Fruit fly (Drosophila melanogaster) whole organism, embryonic: ENCODE data around the gene Arl4.

Source experiments
- ATbp ChIP-seq: fragments of 200-800 bp; sonication (Bioruptor generic); optimal IDR thresholded peaks from 2 replicates; lab custom pipeline; 2017; ENCODE audit warnings: missing biosample characterization, mild to moderate bottlenecking, missing genetic modification characterization, missing genetic modification reagents
- Asciz ChIP-seq: fragments of 200-800 bp; sonication (Bioruptor generic); optimal IDR thresholded peaks from 2 replicates; lab custom pipeline; 2017; ENCODE audit warnings: missing biosample characterization, mild to moderate bottlenecking, missing genetic modification characterization, missing genetic modification reagents
- CG1024 ChIP-seq: fragments of 200-800 bp; sonication (Bioruptor generic); IDR thresholded peaks from 2 replicates; pipeline ENCODE4 v1.3.6; 2022; ENCODE audit warnings: missing biosample characterization, missing genetic modification characterization
- CG10267 ChIP-seq: fragments of 200-800 bp; sonication (Bioruptor generic); optimal IDR thresholded peaks from 2 replicates; lab custom pipeline; 2018; ENCODE audit warnings: missing biosample characterization, mild to moderate bottlenecking, missing genetic modification characterization, moderate library complexity
- CG10366 ChIP-seq: fragments of 200-800 bp; sonication (Bioruptor generic); IDR thresholded peaks from 2 replicates; pipeline ENCODE4 v1.3.6; 2022; ENCODE audit warnings: missing biosample characterization, missing genetic modification characterization
- CG11247 ChIP-seq: fragments of 200-800 bp; sonication (Bioruptor generic); IDR thresholded peaks from 2 replicates; pipeline ENCODE4 v1.3.6; 2022; ENCODE audit warnings: missing biosample characterization, missing genetic modification characterization
- CG11723 ChIP-seq: fragments of 200-800 bp; sonication (Bioruptor generic); optimal IDR thresholded peaks from 2 replicates; lab custom pipeline; 2017; ENCODE audit warnings: missing biosample characterization, mild to moderate bottlenecking, missing genetic modification characterization
- CG12104 ChIP-seq: fragments of 200-800 bp; sonication (Bioruptor generic); optimal IDR thresholded peaks from 3 replicates; lab custom pipeline; 2016; ENCODE audit warnings: missing biosample characterization, missing genetic modification characterization
- CG13424 ChIP-seq: fragments of 200-800 bp; sonication (Bioruptor generic); optimal IDR thresholded peaks from 2 replicates; lab custom pipeline; 2019; ENCODE audit warnings: missing biosample characterization, mild to moderate bottlenecking, missing genetic modification characterization, moderate library complexity
- CG14441 ChIP-seq: fragments of 200-800 bp; sonication (Bioruptor generic); IDR thresholded peaks from 2 replicates; pipeline ENCODE4 v1.3.6; 2022; ENCODE audit warnings: missing biosample characterization, missing genetic modification characterization
- CG16779 ChIP-seq: fragments of 200-800 bp; sonication (Bioruptor generic); IDR thresholded peaks from 2 replicates; pipeline ENCODE4 v1.3.6; 2022; ENCODE audit warnings: missing biosample characterization, missing genetic modification characterization
- CG16813 ChIP-seq: fragments of 200-800 bp; sonication (Bioruptor generic); IDR thresholded peaks from 3 replicates; pipeline ENCODE4 v1.3.6; 2022; ENCODE audit warnings: missing biosample characterization, missing genetic modification characterization; ENCODE audit not compliant: partially characterized antibody
- CG2120 ChIP-seq: fragments of 200-800 bp; sonication (Bioruptor generic); optimal IDR thresholded peaks from 3 replicates; lab custom pipeline; 2016; ENCODE audit warnings: missing biosample characterization, missing genetic modification characterization
- CG2678 ChIP-seq: fragments of 200-800 bp; sonication (Bioruptor generic); optimal IDR thresholded peaks from 3 replicates; lab custom pipeline; 2019; ENCODE audit warnings: missing biosample characterization, mild to moderate bottlenecking, missing genetic modification characterization, moderate library complexity
- CG30020 ChIP-seq: fragments of 200-800 bp; optimal IDR thresholded peaks from 2 replicates; lab custom pipeline; 2019; ENCODE audit warnings: missing biosample characterization, mild to moderate bottlenecking, missing genetic modification characterization, moderate library complexity
- CG3163 ChIP-seq: fragments of 200-800 bp; sonication (Bioruptor generic); optimal IDR thresholded peaks from 3 replicates; lab custom pipeline; 2016; ENCODE audit warnings: missing biosample characterization, missing genetic modification characterization
- CG33213 ChIP-seq: fragments of 200-800 bp; sonication (Bioruptor generic); optimal IDR thresholded peaks from 3 replicates; lab custom pipeline; 2016; ENCODE audit warnings: missing biosample characterization, missing genetic modification characterization
- CG42726 ChIP-seq: fragments of 200-800 bp; sonication (Bioruptor generic); IDR thresholded peaks from 2 replicates; pipeline ENCODE4 v1.3.6; 2022; ENCODE audit warnings: missing biosample characterization, missing genetic modification characterization; ENCODE audit not compliant: partially characterized antibody
- CG6272 ChIP-seq: fragments of 200-800 bp; sonication (Bioruptor generic); IDR thresholded peaks from 2 replicates; pipeline ENCODE4 v1.3.6; 2022; ENCODE audit warnings: missing biosample characterization, missing genetic modification characterization
- CG6854 ChIP-seq: fragments of 200-800 bp; sonication (Bioruptor generic); optimal IDR thresholded peaks from 3 replicates; lab custom pipeline; 2017; ENCODE audit warnings: missing biosample characterization, mild to moderate bottlenecking, missing genetic modification characterization
- CG7963 ChIP-seq: fragments of 200-800 bp; sonication (Bioruptor generic); IDR thresholded peaks from 3 replicates; pipeline ENCODE4 v1.3.6; 2022; ENCODE audit warnings: missing biosample characterization, missing genetic modification characterization; ENCODE audit not compliant: partially characterized antibody
- CG8290 ChIP-seq, 3 experiments: fragments of 200-800 bp; sonication (Bioruptor generic); optimal IDR thresholded peaks; 2 replicates each; lab custom pipeline; 2016 to 2019; ENCODE audit warnings: missing biosample characterization in 3 of 3, missing genetic modification characterization in 3 of 3, mild to moderate bottlenecking in 2 of 3, moderate library complexity in 1 of 3
- CG8359 ChIP-seq: fragments of 200-800 bp; sonication (Bioruptor generic); optimal IDR thresholded peaks from 2 replicates; lab custom pipeline; 2017; ENCODE audit warnings: missing biosample characterization, mild to moderate bottlenecking, missing genetic modification characterization, borderline replicate concordance
- CG8765 ChIP-seq: fragments of 200-800 bp; sonication (Bioruptor generic); IDR thresholded peaks from 2 replicates; pipeline ENCODE4 v1.3.6; 2022; ENCODE audit warnings: missing biosample characterization, missing genetic modification characterization
- D19A ChIP-seq: fragments of 200-800 bp; optimal IDR thresholded peaks from 3 replicates; lab custom pipeline; 2019; ENCODE audit warnings: missing biosample characterization, mild to moderate bottlenecking, missing genetic modification characterization, moderate library complexity
- Dek ChIP-seq: fragments of 200-800 bp; sonication (Bioruptor generic); optimal IDR thresholded peaks from 3 replicates; lab custom pipeline; 2019; ENCODE audit warnings: missing biosample characterization, mild to moderate bottlenecking, missing genetic modification characterization, moderate library complexity
- Dfd ChIP-seq, 2 experiments: fragments of >200 bp; optimal IDR thresholded peaks; 2 replicates each; lab custom pipeline; 2017; ENCODE audit warnings: missing biosample characterization in 2 of 2, missing genetic modification characterization in 2 of 2
- Ets65A ChIP-seq: fragments of 200-800 bp; sonication (Bioruptor generic); peaks from one replicate; lab custom pipeline; 2016; ENCODE audit warnings: missing biosample characterization, missing genetic modification characterization
- Ets97D ChIP-seq: fragments of 200-800 bp; sonication (Bioruptor generic); optimal IDR thresholded peaks from 3 replicates; lab custom pipeline; 2016; ENCODE audit warnings: missing biosample characterization, missing genetic modification characterization
- Gug ChIP-seq: fragments of 200-800 bp; sonication (Bioruptor generic); IDR thresholded peaks from 4 replicates; pipeline ENCODE4 v1.3.6; 2022; ENCODE audit warnings: missing biosample characterization, missing genetic modification characterization
- Hr78 ChIP-seq, 2 experiments: fragments of 200-800 bp in 1 of 2; fragments of >200 bp in 1 of 2; sonication (Bioruptor generic) in 1 of 2; optimal IDR thresholded peaks; 2 replicates each; lab custom pipeline; 2017 to 2019; ENCODE audit warnings: missing biosample characterization in 2 of 2, missing genetic modification characterization in 2 of 2, mild to moderate bottlenecking in 1 of 2, moderate library complexity in 1 of 2
- Hsf ChIP-seq: fragments of 200-800 bp; sonication (Bioruptor generic); optimal IDR thresholded peaks from 3 replicates; lab custom pipeline; 2016; ENCODE audit warnings: missing biosample characterization, missing genetic modification characterization
- MESR4 ChIP-seq: fragments of 200-800 bp; sonication (Bioruptor generic); optimal IDR thresholded peaks from 2 replicates; lab custom pipeline; 2018; ENCODE audit warnings: missing biosample characterization, mild to moderate bottlenecking, missing genetic modification characterization, moderate library complexity
- NC2β ChIP-seq: fragments of 200-800 bp; sonication (Bioruptor generic); optimal IDR thresholded peaks from 2 replicates; lab custom pipeline; 2016; ENCODE audit warnings: missing biosample characterization, missing genetic modification characterization
- Nf-YB ChIP-seq: fragments of 200-800 bp; sonication (Bioruptor generic); optimal IDR thresholded peaks from 3 replicates; lab custom pipeline; 2019; ENCODE audit warnings: missing biosample characterization, mild to moderate bottlenecking, missing genetic modification characterization, moderate library complexity
- Usf ChIP-seq: fragments of 200-800 bp; sonication (Bioruptor generic); optimal IDR thresholded peaks from 2 replicates; lab custom pipeline; 2017; ENCODE audit warnings: missing genotype, missing biosample characterization, missing genetic modification characterization
- Xbp1 ChIP-seq: fragments of 200-800 bp; sonication (Bioruptor generic); optimal IDR thresholded peaks from 3 replicates; lab custom pipeline; 2016; ENCODE audit warnings: missing biosample characterization, mild to moderate bottlenecking, missing genetic modification characterization
- al ChIP-seq: fragments of 200-800 bp; sonication (Bioruptor generic); IDR thresholded peaks from 2 replicates; pipeline ENCODE4 v1.3.6; 2022; ENCODE audit warnings: missing biosample characterization, missing genetic modification characterization
- cato ChIP-seq: fragments of 200-800 bp; sonication (Bioruptor generic); optimal IDR thresholded peaks from 2 replicates; lab custom pipeline; 2016; ENCODE audit warnings: missing biosample characterization, missing genetic modification characterization, borderline replicate concordance
- chn ChIP-seq: fragments of 200-800 bp; sonication (Bioruptor generic); optimal IDR thresholded peaks from 2 replicates; lab custom pipeline; 2016; ENCODE audit warnings: missing biosample characterization, missing genetic modification characterization
- gt ChIP-seq: fragments of 200-800 bp; sonication (Bioruptor generic); IDR thresholded peaks from 2 replicates; pipeline ENCODE4 v1.3.6; 2022; ENCODE audit warnings: missing biosample characterization, missing genetic modification characterization
- klu ChIP-seq: fragments of 200-800 bp; sonication (Bioruptor generic); IDR thresholded peaks from 2 replicates; pipeline ENCODE4 v1.3.6; 2022; ENCODE audit warnings: missing biosample characterization, missing genetic modification characterization
- nau ChIP-seq: fragments of 200-800 bp; sonication (Bioruptor generic); optimal IDR thresholded peaks from 3 replicates; lab custom pipeline; 2017; ENCODE audit warnings: missing biosample characterization, mild to moderate bottlenecking, missing genetic modification characterization, missing genetic modification reagents
- pros ChIP-seq: fragments of 200-800 bp; sonication (Bioruptor generic); optimal IDR thresholded peaks from 3 replicates; lab custom pipeline; 2019; ENCODE audit warnings: missing biosample characterization, mild to moderate bottlenecking, missing genetic modification characterization, moderate library complexity
- pum ChIP-seq: fragments of 200-800 bp; sonication (Bioruptor generic); optimal IDR thresholded peaks from 2 replicates; lab custom pipeline; 2016; ENCODE audit warnings: missing biosample characterization, missing genetic modification characterization
- slp2 ChIP-seq: fragments of 200-800 bp; sonication (Bioruptor generic); optimal IDR thresholded peaks from 2 replicates; lab custom pipeline; 2016; ENCODE audit warnings: missing biosample characterization, missing genetic modification characterization
- unc-4 ChIP-seq: fragments of 200-800 bp; sonication (Bioruptor generic); IDR thresholded peaks from 2 replicates; pipeline ENCODE4 v1.3.6; 2022; ENCODE audit warnings: missing biosample characterization, missing genetic modification characterization; ENCODE audit not compliant: partially characterized antibody
- usp ChIP-seq: fragments of >200 bp; optimal IDR thresholded peaks from 2 replicates; lab custom pipeline; 2017; ENCODE audit warnings: missing biosample characterization, missing genetic modification characterization
- vvl ChIP-seq: fragments of 200-800 bp; sonication (Bioruptor generic); IDR thresholded peaks from 2 replicates; pipeline ENCODE4 v1.3.6; 2022; ENCODE audit warnings: missing biosample characterization, missing genetic modification characterization
- zen ChIP-seq: fragments of 200-800 bp; sonication (Bioruptor generic); optimal IDR thresholded peaks from 3 replicates; lab custom pipeline; 2018; ENCODE audit warnings: missing biosample characterization, mild to moderate bottlenecking, missing genetic modification characterization, moderate library complexity

The Arl4 gene

dm6 chr4:205671-206252 is 26.6 kb upstream of the Arl4 start, which contains the start of gene CG31998 (continued):
- TF ChIP-seq Nf-YB (no peak), CG11723 (GFP tag; lab: Kevin White, UChicago) (peak; percentile 98), usp (no peak), NC2β (GFP tag; lab: Kevin White, UChicago) (peak; percentile 42), Hsf (GFP tag; lab: Kevin White, UChicago) (peak; percentile 34), CG1024 (GFP tag; lab: Robert Waterston, UW) (peak; percentile 99), gt (GFP tag; lab: Robert Waterston, UW) (no peak), D19A (tag; lab: Kevin White, UChicago) (peak; percentile 16), CG16779 (GFP tag; lab: Robert Waterston, UW) (no peak), chn (no peak), CG13424 (tag; lab: Kevin White, UChicago) (no peak), CG6854 (GFP tag; lab: Kevin White, UChicago) (no peak), Asciz (GFP tag; lab: Kevin White, UChicago) (no peak), CG6272 (GFP tag; lab: Robert Waterston, UW) (no peak), pum (GFP tag; lab: Kevin White, UChicago) (no peak), ATbp (no peak), CG14441 (no peak), MESR4 (GFP tag; lab: Kevin White, UChicago) (peak; percentile 93), klu (GFP tag; lab: Robert Waterston, UW) (no peak), Ets65A (GFP tag; lab: Kevin White, UChicago) (peak; percentile 90), CG8290 (GFP tag; optimal IDR thresholded peaks at IDR 0.05; lab: Kevin White, UChicago) (peak; percentile 79), CG8290 (tag; optimal IDR thresholded peaks at IDR 0.05; lab: Kevin White, UChicago) (peak; percentile 47 to 88), CG7963 (GFP tag; lab: Robert Waterston, UW) (no peak), Xbp1 (GFP tag; lab: Kevin White, UChicago) (no peak), CG10267 (tag; lab: Kevin White, UChicago) (peak; percentile 11), Gug (GFP tag; lab: Robert Waterston, UW) (no peak), CG2678 (tag; lab: Kevin White, UChicago) (no peak), CG8765 (GFP tag; lab: Robert Waterston, UW) (no peak), nau (GFP tag; lab: Kevin White, UChicago) (no peak), Ets97D (GFP tag; lab: Kevin White, UChicago) (peak; percentile 76), pros (GFP tag; lab: Kevin White, UChicago) (no peak), CG42726 (GFP tag; lab: Robert Waterston, UW) (no peak), CG30020 (tag; lab: Kevin White, UChicago) (peak; percentile 99), vvl (GFP tag; lab: Robert Waterston, UW) (no peak), CG8359 (GFP tag; lab: Kevin White, UChicago) (no peak), Usf (no peak), CG12104 (no peak), CG16813 (no peak), slp2 (no peak), CG11247 (GFP tag; lab: Robert Waterston, UW) (no peak), Dek (no peak), CG2120 (GFP tag; lab: Kevin White, UChicago) (no peak), unc-4 (GFP tag; lab: Robert Waterston, UW) (no peak), Hr78 (GFP tag; optimal IDR thresholded peaks at IDR 0.05; lab: Kevin White, UChicago) (peak in 1 of 2 experiments; percentile 3), zen (no peak), Dfd (GFP tag; optimal IDR thresholded peaks at IDR 0.05; lab: Kevin White, UChicago) (peak in 1 of 2 experiments; percentile 59), CG3163 (GFP tag; lab: Kevin White, UChicago) (no peak), CG10366 (GFP tag; lab: Robert Waterston, UW) (no peak), al (GFP tag; lab: Robert Waterston, UW) (no peak), CG33213 (GFP tag; lab: Kevin White, UChicago) (peak; percentile 14), cato (GFP tag; lab: Kevin White, UChicago) (no peak)
